Worm (Caenorhabditis elegans): Measurements from ENCODE around the gene F43G6.17.

ce11 chrII:11819824-11820223 lies 17.3 kb downstream of the F43G6.17 start, which contains the start of gene Y6D1A.2:
- TF ChIP-seq unc-3 (GFP tag; conservative IDR thresholded peaks at IDR 0.05), result no peak
- no peak for TF ChIP-seq unc-3 (tag; optimal IDR thresholded peaks at IDR 0.05)
- no peak for TF ChIP-seq pqm-1 (tag; optimal IDR thresholded peaks at IDR 0.05)

Data from whole organism, late embryonic.